Worm (Caenorhabditis elegans) whole organism, L2 larva: ENCODE measurements around the gene Y43F8B.23.

Experiments used
- C34F6.9 ChIP-seq: fragments of 150-350 bp; optimal IDR thresholded peaks from 2 replicates; lab custom pipeline; 2014; ENCODE audit warnings: missing biosample characterization, missing genetic modification characterization
- Y55F3AM.14 ChIP-seq: fragments of 200-800 bp; sonication (Bioruptor generic); optimal IDR thresholded peaks from 2 replicates; lab custom pipeline; 2018; ENCODE audit warnings: mild to moderate bottlenecking, missing genetic modification characterization, missing compliant biosample characterization
- ZK546.5 ChIP-seq: sonication (generic microtip); optimal IDR thresholded peaks from 2 replicates; lab custom pipeline; 2017; ENCODE audit warnings: missing biosample characterization, missing genetic modification characterization
- ama-1 ChIP-seq: fragments of 150-350 bp; optimal IDR thresholded peaks from 2 replicates; lab custom pipeline; 2018; ENCODE audit warnings: inconsistent platforms
- blmp-1 ChIP-seq: sonication (generic microtip); optimal IDR thresholded peaks from 2 replicates; lab custom pipeline; 2017; ENCODE audit warnings: missing genetic modification characterization, mild to moderate bottlenecking, missing compliant biosample characterization, antibody characterized with exemption, moderate library complexity; ENCODE audit not compliant: insufficient read depth
- ceh-16 ChIP-seq: fragments of 150-350 bp; optimal IDR thresholded peaks from 2 replicates; lab custom pipeline; 2014; ENCODE audit warnings: missing biosample characterization, missing genetic modification characterization
- ceh-82 ChIP-seq: fragments of 150-350 bp; optimal IDR thresholded peaks from 2 replicates; lab custom pipeline; 2014; ENCODE audit warnings: missing biosample characterization, missing genetic modification characterization
- elt-1 ChIP-seq: fragments of 150-350 bp; optimal IDR thresholded peaks from 2 replicates; lab custom pipeline; 2014; ENCODE audit warnings: missing biosample characterization, missing genetic modification characterization
- fos-1 ChIP-seq: fragments of 150-350 bp; optimal IDR thresholded peaks from 2 replicates; lab custom pipeline; 2014; ENCODE audit warnings: missing biosample characterization, missing genetic modification characterization
- gmeb-1 ChIP-seq: fragments of 150-350 bp; optimal IDR thresholded peaks from 2 replicates; lab custom pipeline; 2014; ENCODE audit warnings: missing biosample characterization, missing genetic modification characterization
- lin-11 ChIP-seq: fragments of 150-350 bp; sonication (generic microtip); optimal IDR thresholded peaks from 2 replicates; lab custom pipeline; 2014; ENCODE audit warnings: missing biosample characterization, missing genetic modification characterization, inconsistent platforms, mixed read lengths
- lin-13 ChIP-seq: fragments of 150-350 bp; optimal IDR thresholded peaks from 2 replicates; lab custom pipeline; 2014; ENCODE audit warnings: missing biosample characterization, missing genetic modification reagents, missing genetic modification characterization
- lsy-2 ChIP-seq, 2 experiments: fragments of 150-350 bp in 1 of 2; sonication (generic microtip) in 1 of 2; optimal IDR thresholded peaks; 2 replicates each; lab custom pipeline; 2014 to 2017; ENCODE audit warnings: missing biosample characterization in 2 of 2, missing genetic modification characterization in 2 of 2
- mab-5 ChIP-seq: fragments of 150-350 bp; optimal IDR thresholded peaks from 2 replicates; lab custom pipeline; 2014; ENCODE audit warnings: missing biosample characterization, missing genetic modification characterization
- mbf-1 ChIP-seq: sonication (generic microtip); optimal IDR thresholded peaks from 2 replicates; lab custom pipeline; 2017; ENCODE audit warnings: missing biosample characterization, missing genetic modification characterization
- mdl-1 ChIP-seq, 2 experiments: fragments of 150-350 bp in 1 of 2; sonication (generic microtip) in 1 of 2; optimal IDR thresholded peaks; 2 replicates each; lab custom pipeline; 2017; ENCODE audit warnings: missing biosample characterization in 2 of 2, missing genetic modification characterization in 2 of 2
- nhr-10 ChIP-seq: sonication (generic microtip); optimal IDR thresholded peaks from 2 replicates; lab custom pipeline; 2017; ENCODE audit warnings: missing biosample characterization, missing genetic modification characterization
- nhr-12 ChIP-seq: fragments of 150-350 bp; optimal IDR thresholded peaks from 2 replicates; lab custom pipeline; 2014; ENCODE audit warnings: missing biosample characterization, missing genetic modification characterization
- nhr-129 ChIP-seq: fragments of 150-350 bp; optimal IDR thresholded peaks from 2 replicates; lab custom pipeline; 2014; ENCODE audit warnings: missing biosample characterization, missing genetic modification characterization
- nhr-23 ChIP-seq: fragments of 150-350 bp; optimal IDR thresholded peaks from 2 replicates; lab custom pipeline; 2014; ENCODE audit warnings: missing biosample characterization, missing genetic modification reagents, missing genetic modification characterization
- nhr-237 ChIP-seq: fragments of 150-350 bp; optimal IDR thresholded peaks from 2 replicates; lab custom pipeline; 2014; ENCODE audit warnings: missing biosample characterization, missing genetic modification characterization
- nhr-25 ChIP-seq: fragments of 150-350 bp; sonication (generic microtip); optimal IDR thresholded peaks from 3 replicates; lab custom pipeline; 2014; ENCODE audit warnings: missing biosample characterization, missing genetic modification characterization
- nhr-77 ChIP-seq: fragments of 150-350 bp; optimal IDR thresholded peaks from 2 replicates; lab custom pipeline; 2014; ENCODE audit warnings: missing biosample characterization, missing genetic modification characterization
- sem-4 ChIP-seq: fragments of 150-350 bp; optimal IDR thresholded peaks from 2 replicates; lab custom pipeline; 2014; ENCODE audit warnings: missing biosample characterization, missing genetic modification reagents, missing genetic modification characterization
- skn-1 ChIP-seq: sonication (generic microtip); optimal IDR thresholded peaks from 2 replicates; lab custom pipeline; 2017; ENCODE audit warnings: missing biosample characterization, missing genetic modification characterization
- sma-9 ChIP-seq, 2 experiments: fragments of 150-350 bp in 1 of 2; sonication (generic microtip) in 1 of 2; optimal IDR thresholded peaks; 2 replicates each; lab custom pipeline; 2014 to 2016; ENCODE audit warnings: missing genetic modification characterization in 2 of 2, mild to moderate bottlenecking in 1 of 2, missing biosample characterization in 1 of 2, missing compliant biosample characterization in 1 of 2, missing genetic modification reagents in 1 of 2, moderate library complexity in 1 of 2
- snpc-4 ChIP-seq: fragments of 150-350 bp; optimal IDR thresholded peaks from 2 replicates; lab custom pipeline; 2014; ENCODE audit warnings: missing biosample characterization, missing genetic modification characterization
- ztf-11 ChIP-seq: sonication (generic microtip); optimal IDR thresholded peaks from 2 replicates; lab custom pipeline; 2017; ENCODE audit warnings: missing biosample characterization, missing genetic modification characterization
- ztf-4 ChIP-seq: fragments of 150-350 bp; optimal IDR thresholded peaks from 2 replicates; lab custom pipeline; 2014; ENCODE audit warnings: missing biosample characterization, missing genetic modification characterization

Gene Y43F8B.23

DNA sequence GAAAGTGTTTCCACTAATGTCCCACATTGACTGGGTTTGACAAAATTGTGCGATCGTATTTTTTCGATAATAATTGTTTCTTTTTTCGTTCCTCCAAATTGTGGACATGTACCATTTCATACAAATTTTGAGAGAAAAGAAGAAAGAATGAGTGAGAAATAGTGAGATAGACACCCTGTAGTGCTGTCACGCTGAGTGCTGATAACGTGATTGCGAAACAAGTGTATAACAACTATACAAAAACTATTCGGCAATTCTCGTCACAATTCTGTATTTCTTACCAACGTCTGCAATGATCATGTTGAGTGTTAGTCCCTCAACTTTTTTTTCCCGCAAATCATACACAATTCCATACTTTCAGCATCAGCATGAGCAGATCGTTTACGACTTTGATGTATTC, 31.1 kb downstream of the Y43F8B.23 start, which contains the start of gene C25F9.14:
Gene C25F9.14, plus strand, starts transcription at position 178 of the 400 bp plus-strand sequence.
- TF ChIP-seq ceh-82 (tag; lab: Kevin White, UChicago) (no peak), fos-1 (tag; lab: Kevin White, UChicago) (peak; percentile 49)
- TF ChIP-seq, all 48 proteins: peak for 1

DNA sequence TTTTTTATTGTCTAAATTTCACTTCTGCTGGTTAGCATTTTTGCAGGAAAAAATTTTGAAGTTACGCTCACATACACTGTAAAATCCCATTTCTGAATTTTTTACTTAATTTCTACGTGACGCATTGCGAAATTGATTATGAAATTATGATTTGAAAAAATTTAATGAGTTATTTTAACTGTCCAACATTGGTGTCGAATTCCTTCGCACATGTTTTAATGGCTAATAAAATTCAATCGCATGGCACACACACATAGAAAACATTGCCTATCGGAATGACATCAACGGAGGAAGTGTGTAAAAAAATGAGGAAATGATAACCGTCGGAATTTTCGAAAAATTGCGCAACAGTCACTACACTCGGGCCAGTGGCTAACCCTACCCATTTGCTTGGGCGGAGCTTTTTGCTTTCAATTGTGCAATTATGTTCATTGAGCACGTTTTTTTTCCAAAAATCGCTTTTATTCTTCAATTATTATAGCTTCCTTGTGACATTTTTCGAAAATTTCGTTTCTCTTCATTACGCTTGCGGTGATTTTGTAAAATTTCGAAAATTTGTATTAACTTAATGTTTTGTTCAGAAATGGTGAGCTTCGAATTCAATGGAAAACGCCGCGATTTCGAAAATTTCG, 33.5 kb downstream of the Y43F8B.23 start, which contains the start of gene C25F9.16:
Gene C25F9.16, plus strand, starts transcription at position 582 of the 632 bp plus-strand sequence.
- TF ChIP-seq fos-1 (tag; lab: Kevin White, UChicago) (peak; percentile 10), blmp-1 (tag; lab: Kevin White, UChicago) (no peak), nhr-129 (tag; lab: Kevin White, UChicago) (no peak)

DNA sequence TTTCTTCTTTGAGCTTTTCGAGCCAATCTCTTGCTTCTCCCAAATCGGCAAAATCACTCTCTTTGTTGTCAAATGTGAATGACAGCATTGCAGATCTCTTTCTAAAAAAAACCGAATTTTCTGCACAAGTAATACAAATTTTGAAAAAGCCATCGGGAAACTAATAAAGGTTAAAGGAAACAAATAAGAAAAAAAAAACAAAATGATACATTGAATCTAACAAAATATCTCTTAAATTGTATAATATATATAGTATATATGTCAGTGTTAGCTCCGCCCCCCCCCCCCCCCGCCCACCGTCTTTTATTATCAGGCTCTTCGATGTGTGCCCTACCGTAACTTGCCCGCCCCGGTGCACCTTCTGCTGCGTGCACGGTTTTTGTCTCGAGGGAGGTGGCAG, 34.5 kb downstream of the Y43F8B.23 start, which contains the start of gene C25F9.11:
Gene C25F9.11, minus strand, starts transcription at position 101 of the 400 bp plus-strand sequence.
- TF ChIP-seq ztf-4 (tag; lab: Kevin White, UChicago): no peak
- no peak for TF ChIP-seq sem-4
- no peak for TF ChIP-seq skn-1 (tag; lab: Kevin White, UChicago)
- TF ChIP-seq snpc-4 (tag; lab: Kevin White, UChicago): no peak
- no peak for TF ChIP-seq blmp-1 (tag; lab: Kevin White, UChicago)
- no peak for TF ChIP-seq ztf-11 (tag; lab: Kevin White, UChicago)
- TF ChIP-seq ZK546.5 (tag; lab: Kevin White, UChicago): no peak
- TF ChIP-seq mdl-1 (tag; optimal IDR thresholded peaks at IDR 0.05; lab: Kevin White, UChicago): no peak
- TF ChIP-seq nhr-25 (tag; lab: Kevin White, UChicago): no peak
- TF ChIP-seq nhr-237: no peak
- no peak for TF ChIP-seq sma-9 (GFP tag; optimal IDR thresholded peaks at IDR 0.05; lab: Kevin White, UChicago)
- TF ChIP-seq sma-9 (tag; optimal IDR thresholded peaks at IDR 0.05; lab: Kevin White, UChicago): no peak
- TF ChIP-seq gmeb-1 (tag; lab: Kevin White, UChicago): no peak
- no peak for TF ChIP-seq Y55F3AM.14
- no peak for TF ChIP-seq nhr-23
- TF ChIP-seq lsy-2 (tag; optimal IDR thresholded peaks at IDR 0.05; lab: Kevin White, UChicago): no peak
- TF ChIP-seq, all 48 proteins: peak for 0

DNA sequence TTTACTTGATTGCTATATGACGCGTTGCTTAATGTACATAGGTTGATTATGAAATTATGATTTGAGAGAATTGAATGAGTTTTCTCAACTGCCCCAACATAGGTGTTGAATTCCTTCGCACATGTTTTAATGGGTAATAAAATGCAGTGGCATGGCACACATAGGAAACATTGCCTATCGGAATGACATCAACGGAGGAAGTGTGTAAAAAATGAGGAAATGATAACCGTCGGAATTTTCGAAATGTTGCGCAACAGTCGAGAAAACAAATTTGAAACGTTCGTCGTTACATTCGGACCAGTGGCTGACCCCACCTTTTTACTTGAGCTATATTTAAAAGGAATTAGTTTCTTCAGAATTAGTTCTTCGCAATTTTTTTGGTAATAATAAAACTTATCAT, 35.4 kb downstream of the Y43F8B.23 start:
- TF ChIP-seq nhr-129 (tag; lab: Kevin White, UChicago) (peak; percentile 25), C34F6.9 (tag; lab: Kevin White, UChicago) (no peak), mdl-1 (tag; optimal IDR thresholded peaks at IDR 0.05; lab: Kevin White, UChicago) (no peak)

DNA sequence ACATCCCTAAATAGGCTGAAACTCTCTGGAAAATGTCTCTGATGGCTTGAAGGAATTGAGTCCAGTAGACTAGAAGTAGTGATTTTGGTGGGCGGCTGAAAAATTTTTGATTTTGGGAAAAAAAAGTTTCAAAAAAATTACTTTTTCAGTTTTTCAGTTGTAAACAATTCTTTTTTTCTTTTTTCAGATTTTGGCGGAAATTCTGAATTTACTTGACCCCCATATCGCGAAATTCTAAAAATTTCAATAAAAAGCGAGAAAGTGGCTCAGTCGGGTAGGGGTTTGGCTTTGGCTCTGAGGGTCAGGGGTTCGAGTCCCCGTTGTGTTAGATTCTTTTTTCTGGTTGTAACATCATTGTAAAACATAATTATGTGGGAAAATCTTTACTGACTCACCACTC, 36.4 kb downstream of the Y43F8B.23 start, which contains the start of gene srw-85:
Gene srw-85, minus strand, starts transcription at position 101 of the 400 bp plus-strand sequence.
- no peak for TF ChIP-seq elt-1 (tag; lab: Kevin White, UChicago)
- TF ChIP-seq ceh-16 (tag; lab: Kevin White, UChicago): no peak
- TF ChIP-seq ama-1 (lab: Kevin White, UChicago): no peak
- no peak for TF ChIP-seq skn-1 (tag; lab: Kevin White, UChicago)
- TF ChIP-seq nhr-77 (tag; lab: Kevin White, UChicago): no peak
- no peak for TF ChIP-seq Y55F3AM.14
- no peak for TF ChIP-seq nhr-12 (tag; lab: Kevin White, UChicago)
- no peak for TF ChIP-seq lin-13
- no peak for TF ChIP-seq nhr-129 (tag; lab: Kevin White, UChicago)
- TF ChIP-seq nhr-237: no peak
- TF ChIP-seq C34F6.9 (tag; lab: Kevin White, UChicago): no peak
- no peak for TF ChIP-seq nhr-10 (tag; lab: Kevin White, UChicago)
- TF ChIP-seq mab-5: no peak
- TF ChIP-seq lin-11: no peak
- no peak for TF ChIP-seq mbf-1 (tag; lab: Kevin White, UChicago)

DNA sequence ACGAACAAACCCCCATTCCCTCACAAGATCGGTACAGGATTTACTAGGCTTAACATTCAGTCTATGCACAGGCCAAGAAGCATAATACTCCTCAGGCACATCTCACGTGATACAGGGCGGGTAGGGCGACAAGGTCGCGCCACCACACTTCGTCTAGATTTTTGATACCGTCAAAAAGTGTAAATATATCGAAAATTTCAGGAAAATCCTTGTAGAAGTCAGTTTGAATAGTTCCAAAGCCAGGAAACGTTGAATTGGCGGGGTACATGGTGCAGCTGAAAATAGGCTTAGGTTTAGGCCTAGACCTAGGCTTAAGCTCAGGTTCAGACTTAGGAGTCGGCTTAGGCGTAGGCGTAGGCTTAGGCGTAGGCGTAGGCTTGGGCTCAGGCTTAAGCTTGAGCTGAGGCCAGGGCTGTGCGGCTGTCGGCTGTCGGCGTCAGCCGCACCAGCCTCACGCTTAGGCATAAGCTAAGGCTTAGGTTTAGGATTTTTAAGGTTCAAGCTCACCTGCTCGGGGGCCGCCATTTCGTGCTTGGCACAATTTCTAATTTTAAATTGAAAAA, 37.0 kb downstream of the Y43F8B.23 start:
- TF ChIP-seq nhr-129 (tag; lab: Kevin White, UChicago) (no peak), Y55F3AM.14 (peak; percentile 5)
